Fruit fly (Drosophila melanogaster): ENCODE results near the gene CG9536.

Gene CG9536

dm6 chr2L:6498448-6498847 lies 21.7 kb upstream of the CG9536 start, which contains the start of gene CG31637 (continued):
- TF ChIP-seq p53 (GFP tag; optimal IDR thresholded peaks at IDR 0.05), result peak; percentile 21
- TF ChIP-seq Deaf1 (tag; optimal IDR thresholded peaks at IDR 0.05), result peak; percentile 58
- no peak for TF ChIP-seq Optix (GFP tag; IDR thresholded peaks at IDR 0.05)
- peak; percentile 14 for TF ChIP-seq fru (optimal IDR thresholded peaks at IDR 0.05)
- TF ChIP-seq CG7963 (GFP tag; IDR thresholded peaks at IDR 0.05; ENCODE audit: partially characterized antibody), result no peak
- no peak for TF ChIP-seq gem (tag; optimal IDR thresholded peaks at IDR 0.05)
- peak; percentile 50 for TF ChIP-seq CG4617 (GFP tag; optimal IDR thresholded peaks at IDR 0.05; ENCODE audit: borderline replicate concordance)
- TF ChIP-seq CG8290 (GFP tag; optimal IDR thresholded peaks at IDR 0.05), result no peak
- TF ChIP-seq CG8290 (tag; optimal IDR thresholded peaks at IDR 0.05), result peak in 1 of 2 experiments; percentile 87
- TF ChIP-seq Fer2 (tag; optimal IDR thresholded peaks at IDR 0.05), result no peak
- no peak for TF ChIP-seq CG11560 (tag; IDR thresholded peaks at IDR 0.05)
- peak; percentile 42; the same call in 2 of the 3 replicates for TF ChIP-seq knrl (GFP tag; IDR thresholded peaks at IDR 0.05; ENCODE audit: partially characterized antibody)
- no peak for TF ChIP-seq CG9437 (GFP tag; optimal IDR thresholded peaks at IDR 0.05)
- peak; percentile 68 for TF ChIP-seq Myb (GFP tag; optimal IDR thresholded peaks at IDR 0.05)
- no peak for TF ChIP-seq ATbp (GFP tag; optimal IDR thresholded peaks at IDR 0.05)
- TF ChIP-seq CoRest (tag; optimal IDR thresholded peaks at IDR 0.05), result peak; percentile 30
- TF ChIP-seq emc (GFP tag; optimal IDR thresholded peaks at IDR 0.05), result no peak
- no peak for TF ChIP-seq Sox100B (GFP tag; optimal IDR thresholded peaks at IDR 0.05)
- TF ChIP-seq maf-S (GFP tag; optimal IDR thresholded peaks at IDR 0.05), result no peak
- TF ChIP-seq chm (GFP tag; IDR thresholded peaks at IDR 0.05), result peak; percentile 81
- peak; percentile 61 for TF ChIP-seq CG13624 (GFP tag; optimal IDR thresholded peaks at IDR 0.05)
- peak; percentile 11 for TF ChIP-seq caup (GFP tag; optimal IDR thresholded peaks at IDR 0.05; ENCODE audit: severe bottlenecking)
- no peak for TF ChIP-seq dpn (GFP tag; optimal IDR thresholded peaks at IDR 0.05)
- peak; percentile 2 for TF ChIP-seq CG10431 (GFP tag; optimal IDR thresholded peaks at IDR 0.05)
- peak; percentile 71 for TF ChIP-seq CG15514 (GFP tag; optimal IDR thresholded peaks at IDR 0.05)
- peak; percentile 34 for TF ChIP-seq salm (tag; optimal IDR thresholded peaks at IDR 0.05)
- peak; percentile 33 for TF ChIP-seq bbx (GFP tag; IDR thresholded peaks at IDR 0.05; ENCODE audit: partially characterized antibody)
- TF ChIP-seq HLH4C (GFP tag; IDR thresholded peaks at IDR 0.05; ENCODE audit: partially characterized antibody), result no peak
- TF ChIP-seq amos (GFP tag; IDR thresholded peaks at IDR 0.05; ENCODE audit: partially characterized antibody), result peak; percentile 50; the same call in 1 of the 2 replicates
- no peak for TF ChIP-seq Ssrp (tag; optimal IDR thresholded peaks at IDR 0.05)
- peak; percentile 35 for TF ChIP-seq kah (GFP tag; optimal IDR thresholded peaks at IDR 0.05)
- TF ChIP-seq Neu2 (GFP tag; optimal IDR thresholded peaks at IDR 0.05; ENCODE audit: borderline replicate concordance), result peak; percentile 6
- TF ChIP-seq CG7928 (GFP tag; optimal IDR thresholded peaks at IDR 0.05), result peak; percentile 20
- peak; percentile 42 for TF ChIP-seq zf30C (GFP tag; optimal IDR thresholded peaks at IDR 0.05)
- no peak for TF ChIP-seq Hand (GFP tag; optimal IDR thresholded peaks at IDR 0.05)
- no peak for TF ChIP-seq CG11398 (GFP tag; optimal IDR thresholded peaks at IDR 0.05)
- 0 out of 2 replicates have a peak, but pooled peaks have one; percentile 49 for TF ChIP-seq CG5953 (GFP tag; IDR thresholded peaks at IDR 0.05)
- no peak for TF ChIP-seq unc-4 (GFP tag; IDR thresholded peaks at IDR 0.05; ENCODE audit: partially characterized antibody)
- TF ChIP-seq CG17186 (GFP tag; optimal IDR thresholded peaks at IDR 0.05), result peak; percentile 51
- no peak for TF ChIP-seq fd102C (GFP tag; optimal IDR thresholded peaks at IDR 0.05)
- TF ChIP-seq CG16779 (GFP tag; IDR thresholded peaks at IDR 0.05), result no peak
- no peak for TF ChIP-seq Doc3 (GFP tag; IDR thresholded peaks at IDR 0.05; ENCODE audit: partially characterized antibody)
- TF ChIP-seq Bdp1 (GFP tag; optimal IDR thresholded peaks at IDR 0.05), result no peak
- no peak for TF ChIP-seq hth (optimal IDR thresholded peaks at IDR 0.05)
- TF ChIP-seq row (GFP tag; IDR thresholded peaks at IDR 0.05), result peak; percentile 48; the same call in 2 of the 3 replicates
- no peak for TF ChIP-seq CG31365 (tag; optimal IDR thresholded peaks at IDR 0.05)
- no peak for TF ChIP-seq sima (GFP tag; optimal IDR thresholded peaks at IDR 0.05)
- TF ChIP-seq CG15269 (tag; optimal IDR thresholded peaks at IDR 0.05), result peak; percentile 18
- peak; percentile 48 for TF ChIP-seq slbo (GFP tag; IDR thresholded peaks at IDR 0.05)
- TF ChIP-seq Trl (optimal IDR thresholded peaks at IDR 0.05), result no peak
- peak; percentile 21 for TF ChIP-seq Trl (GFP tag; optimal IDR thresholded peaks at IDR 0.05)
